Fruit fly (Drosophila melanogaster) whole organism, embryonic: Measurements from ENCODE around the gene Tim17b2.

ENCODE experiments used
- CG10321 ChIP-seq: fragments of 200-800 bp; sonication (Bioruptor generic); IDR thresholded peaks from 2 replicates; pipeline ENCODE4 v1.3.6; 2022; ENCODE audit warnings: missing biosample characterization, missing genetic modification characterization
- CG10366 ChIP-seq: fragments of 200-800 bp; sonication (Bioruptor generic); IDR thresholded peaks from 2 replicates; pipeline ENCODE4 v1.3.6; 2022; ENCODE audit warnings: missing biosample characterization, missing genetic modification characterization
- CG11085 ChIP-seq: fragments of 200-800 bp; sonication (Bioruptor generic); IDR thresholded peaks from 2 replicates; pipeline ENCODE4 v1.3.6; 2022; ENCODE audit warnings: missing biosample characterization, missing genetic modification characterization
- CG11093 ChIP-seq: fragments of 200-800 bp; sonication (Bioruptor generic); IDR thresholded peaks from 3 replicates; pipeline ENCODE4 v1.3.6; 2022; ENCODE audit warnings: missing biosample characterization, missing genetic modification characterization
- CG13894 ChIP-seq: fragments of 200-800 bp; sonication (Bioruptor generic); optimal IDR thresholded peaks from 3 replicates; lab custom pipeline; 2018; ENCODE audit warnings: missing biosample characterization, mild to moderate bottlenecking, missing genetic modification characterization, moderate library complexity
- CG14710 ChIP-seq: fragments of 200-800 bp; sonication (Bioruptor generic); optimal IDR thresholded peaks from 3 replicates; lab custom pipeline; 2019; ENCODE audit warnings: missing biosample characterization, mild to moderate bottlenecking, missing genetic modification characterization, moderate library complexity
- CG17359 ChIP-seq: fragments of 200-800 bp; sonication (Bioruptor generic); optimal IDR thresholded peaks from 3 replicates; lab custom pipeline; 2018; ENCODE audit warnings: missing biosample characterization, mild to moderate bottlenecking, missing genetic modification characterization, moderate library complexity
- CG2129 ChIP-seq: fragments of 200-800 bp; sonication (Bioruptor generic); IDR thresholded peaks from 2 replicates; pipeline ENCODE4 v1.3.6; 2022; ENCODE audit warnings: missing biosample characterization, missing genetic modification characterization; ENCODE audit not compliant: partially characterized antibody
- CG31224 ChIP-seq: fragments of 200-800 bp; sonication (Bioruptor generic); IDR thresholded peaks from 2 replicates; pipeline ENCODE4 v1.3.6; 2022; ENCODE audit warnings: missing biosample characterization, missing genetic modification characterization
- CG32772 ChIP-seq: fragments of 200-800 bp; sonication (Bioruptor generic); IDR thresholded peaks from 2 replicates; pipeline ENCODE4 v1.3.6; 2022; ENCODE audit warnings: missing biosample characterization, missing genetic modification characterization
- CG34224 ChIP-seq: fragments of 200-800 bp; sonication (Bioruptor generic); IDR thresholded peaks from 3 replicates; pipeline ENCODE4 v1.3.6; 2022; ENCODE audit warnings: missing biosample characterization, missing genetic modification characterization; ENCODE audit not compliant: partially characterized antibody
- CG34376 ChIP-seq: fragments of 200-800 bp; sonication (Bioruptor generic); optimal IDR thresholded peaks from 2 replicates; lab custom pipeline; 2018; ENCODE audit warnings: missing biosample characterization, mild to moderate bottlenecking, missing genetic modification characterization
- CG4404 ChIP-seq: fragments of 200-800 bp; sonication (Bioruptor generic); IDR thresholded peaks from 2 replicates; pipeline ENCODE4 v1.3.6; 2022; ENCODE audit warnings: missing biosample characterization, missing genetic modification characterization
- CG7372 ChIP-seq: fragments of 200-800 bp; sonication (Bioruptor generic); IDR thresholded peaks from 2 replicates; pipeline ENCODE4 v1.3.6; 2022; ENCODE audit warnings: missing biosample characterization, missing genetic modification characterization
- CG7987 ChIP-seq: fragments of 200-800 bp; sonication (Bioruptor generic); optimal IDR thresholded peaks from 2 replicates; lab custom pipeline; 2018; ENCODE audit warnings: missing biosample characterization, mild to moderate bottlenecking, missing genetic modification characterization, moderate library complexity
- Dll ChIP-seq: fragments of 200-800 bp; sonication (Bioruptor generic); IDR thresholded peaks from 4 replicates; pipeline ENCODE4 v1.3.6; 2022; ENCODE audit warnings: missing biosample characterization, missing genetic modification characterization; ENCODE audit not compliant: partially characterized antibody
- HLHmδ ChIP-seq: fragments of 200-800 bp; sonication (Bioruptor generic); optimal IDR thresholded peaks from 2 replicates; lab custom pipeline; 2018; ENCODE audit warnings: missing biosample characterization, mild to moderate bottlenecking, missing genetic modification characterization, moderate library complexity
- Hey ChIP-seq: fragments of 200-800 bp; sonication (Bioruptor generic); optimal IDR thresholded peaks from 3 replicates; lab custom pipeline; 2018; ENCODE audit warnings: missing biosample characterization, mild to moderate bottlenecking, missing genetic modification characterization
- MBD-R2 ChIP-seq: fragments of 200-800 bp; sonication (Bioruptor generic); IDR thresholded peaks from 2 replicates; pipeline ENCODE4 v1.3.6; 2022; ENCODE audit warnings: missing biosample characterization, missing genetic modification characterization
- Mrtf ChIP-seq: fragments of 200-800 bp; sonication (Bioruptor generic); IDR thresholded peaks from 3 replicates; pipeline ENCODE4 v1.3.6; 2022; ENCODE audit warnings: missing biosample characterization, missing genetic modification characterization
- Rfx ChIP-seq: fragments of 200-800 bp; sonication (Bioruptor generic); IDR thresholded peaks from 2 replicates; pipeline ENCODE4 v1.3.6; 2022; ENCODE audit warnings: missing biosample characterization, missing genetic modification characterization
- Taf1 ChIP-seq: fragments of 200-800 bp; sonication (Bioruptor generic); IDR thresholded peaks from 2 replicates; pipeline ENCODE4 v1.3.6; 2022; ENCODE audit warnings: missing biosample characterization, missing genetic modification characterization
- Vsx1 ChIP-seq: fragments of 200-800 bp; sonication (Bioruptor generic); optimal IDR thresholded peaks from 2 replicates; lab custom pipeline; 2017; ENCODE audit warnings: missing biosample characterization, mild to moderate bottlenecking, missing genetic modification characterization, missing genetic modification reagents
- amos ChIP-seq: fragments of 200-800 bp; sonication (Bioruptor generic); IDR thresholded peaks from 2 replicates; pipeline ENCODE4 v1.3.6; 2022; ENCODE audit warnings: missing biosample characterization, missing genetic modification characterization; ENCODE audit not compliant: partially characterized antibody
- ara ChIP-seq: fragments of 200-800 bp; sonication (Bioruptor generic); IDR thresholded peaks from 2 replicates; pipeline ENCODE4 v1.3.6; 2022; ENCODE audit warnings: missing biosample characterization, missing genetic modification characterization
- cad ChIP-seq: fragments of >200 bp; optimal IDR thresholded peaks from 2 replicates; lab custom pipeline; 2017; ENCODE audit warnings: missing biosample characterization, missing genetic modification characterization
- cg ChIP-seq: fragments of 200-800 bp; sonication (Bioruptor generic); optimal IDR thresholded peaks from 3 replicates; lab custom pipeline; 2019; ENCODE audit warnings: missing biosample characterization, mild to moderate bottlenecking, missing genetic modification characterization, moderate library complexity
- chinmo ChIP-seq: fragments of 200-800 bp; sonication (Bioruptor generic); IDR thresholded peaks from 4 replicates; pipeline ENCODE4 v1.3.6; 2022; ENCODE audit warnings: missing biosample characterization, missing genetic modification characterization; ENCODE audit not compliant: partially characterized antibody
- chn ChIP-seq: fragments of 200-800 bp; sonication (Bioruptor generic); optimal IDR thresholded peaks from 2 replicates; lab custom pipeline; 2016; ENCODE audit warnings: missing biosample characterization, missing genetic modification characterization
- corto ChIP-seq: fragments of 200-800 bp; sonication (Bioruptor generic); optimal IDR thresholded peaks from 2 replicates; lab custom pipeline; 2016; ENCODE audit warnings: missing biosample characterization, mild to moderate bottlenecking, missing genetic modification characterization, moderate library complexity
- crol ChIP-seq: fragments of 200-800 bp; sonication (Bioruptor generic); IDR thresholded peaks from 2 replicates; pipeline ENCODE4 v1.3.6; 2022; ENCODE audit warnings: missing biosample characterization, missing genetic modification characterization
- dimm ChIP-seq: fragments of 200-800 bp; sonication (Bioruptor generic); IDR thresholded peaks from 2 replicates; pipeline ENCODE4 v1.3.6; 2022; ENCODE audit warnings: missing biosample characterization, missing genetic modification characterization
- exex ChIP-seq: fragments of 200-800 bp; sonication (Bioruptor generic); optimal IDR thresholded peaks from 4 replicates; lab custom pipeline; 2018; ENCODE audit warnings: missing biosample characterization, mild to moderate bottlenecking, missing genetic modification characterization, moderate library complexity
- ftz-f1 ChIP-seq: fragments of 200-800 bp; sonication (Bioruptor generic); optimal IDR thresholded peaks from 2 replicates; lab custom pipeline; 2016; ENCODE audit warnings: missing biosample characterization, missing genetic modification characterization
- grn ChIP-seq: fragments of 200-800 bp; sonication (Bioruptor generic); optimal IDR thresholded peaks from 3 replicates; lab custom pipeline; 2017; ENCODE audit warnings: missing biosample characterization, missing genetic modification characterization
- kah ChIP-seq: fragments of 200-800 bp; sonication (Bioruptor generic); optimal IDR thresholded peaks from 2 replicates; lab custom pipeline; 2018; ENCODE audit warnings: missing biosample characterization, mild to moderate bottlenecking, missing genetic modification characterization
- lola ChIP-seq, 3 experiments: fragments of >200 bp in 2 of 3; fragments of 200-800 bp in 1 of 3; sonication (Bioruptor generic) in 1 of 3; optimal IDR thresholded peaks; 2 replicates each; lab custom pipeline; 2017 to 2019; ENCODE audit warnings: missing biosample characterization in 3 of 3, missing genetic modification characterization in 3 of 3, mild to moderate bottlenecking in 1 of 3, moderate library complexity in 1 of 3
- mirr ChIP-seq: fragments of 200-800 bp; sonication (Bioruptor generic); optimal IDR thresholded peaks from 3 replicates; lab custom pipeline; 2018; ENCODE audit warnings: missing biosample characterization, mild to moderate bottlenecking, missing genetic modification characterization
- nerfin-1 ChIP-seq: fragments of 200-800 bp; sonication (Bioruptor generic); optimal IDR thresholded peaks from 3 replicates; lab custom pipeline; 2019; ENCODE audit warnings: missing biosample characterization, mild to moderate bottlenecking, missing genetic modification characterization, moderate library complexity
- pho ChIP-seq: fragments of 200-800 bp; sonication (Bioruptor generic); optimal IDR thresholded peaks from 2 replicates; lab custom pipeline; 2016; ENCODE audit warnings: missing biosample characterization, missing genetic modification characterization
- pros ChIP-seq: fragments of 200-800 bp; sonication (Bioruptor generic); optimal IDR thresholded peaks from 3 replicates; lab custom pipeline; 2019; ENCODE audit warnings: missing biosample characterization, mild to moderate bottlenecking, missing genetic modification characterization, moderate library complexity
- sd ChIP-seq: fragments of 200-800 bp; sonication (Bioruptor generic); optimal IDR thresholded peaks from 3 replicates; lab custom pipeline; 2018; ENCODE audit warnings: missing biosample characterization, mild to moderate bottlenecking, missing genetic modification characterization, moderate library complexity
- sens ChIP-seq: fragments of 200-800 bp; sonication (Bioruptor generic); peaks from one replicate; lab custom pipeline; 2016; ENCODE audit warnings: missing biosample characterization, missing genetic modification characterization
- seq ChIP-seq: fragments of 200-800 bp; sonication (Bioruptor generic); IDR thresholded peaks from 2 replicates; pipeline ENCODE4 v1.3.6; 2022; ENCODE audit warnings: missing biosample characterization, missing genetic modification characterization
- trh ChIP-seq: fragments of 200-800 bp; sonication (Bioruptor generic); optimal IDR thresholded peaks from 2 replicates; lab custom pipeline; 2016; ENCODE audit warnings: missing biosample characterization, missing genetic modification characterization
- unc-4 ChIP-seq: fragments of 200-800 bp; sonication (Bioruptor generic); IDR thresholded peaks from 2 replicates; pipeline ENCODE4 v1.3.6; 2022; ENCODE audit warnings: missing biosample characterization, missing genetic modification characterization; ENCODE audit not compliant: partially characterized antibody

The Tim17b2 gene

dm6 chr2L:15490206-15490851, 5.8 kb downstream of the Tim17b2 start (continued):
- TF ChIP-seq amos, result no peak
- no peak for TF ChIP-seq CG2129 (GFP tag; lab: Robert Waterston, UW)
- TF ChIP-seq unc-4, result 0 out of 2 replicates have a peak, but pooled peaks have one; percentile 16
- TF ChIP-seq CG13894 (tag; lab: Kevin White, UChicago), result peak; percentile 92
- no peak for TF ChIP-seq CG11093
- 0 out of 2 replicates have a peak, but pooled peaks have one; percentile 17 for TF ChIP-seq CG11085 (GFP tag; lab: Robert Waterston, UW)
- TF ChIP-seq exex (tag; lab: Kevin White, UChicago), result peak; percentile 99
- TF ChIP-seq MBD-R2 (GFP tag; lab: Robert Waterston, UW), result peak; percentile 8; the same call in 1 of the 2 replicates
- peak; percentile 84 for TF ChIP-seq ftz-f1 (GFP tag; lab: Kevin White, UChicago)
- TF ChIP-seq sens (GFP tag; lab: Kevin White, UChicago), result peak; percentile 22
- TF ChIP-seq mirr (GFP tag; lab: Kevin White, UChicago), result peak; percentile 70
- TF ChIP-seq trh (GFP tag; lab: Kevin White, UChicago), result no peak
- TF ChIP-seq grn (GFP tag; lab: Kevin White, UChicago), result peak; percentile 90
- TF ChIP-seq CG10321 (GFP tag; lab: Robert Waterston, UW), result no peak
- TF ChIP-seq Rfx (GFP tag; lab: Robert Waterston, UW), result 0 out of 2 replicates have a peak, but pooled peaks have one; percentile 11
- no peak for TF ChIP-seq Mrtf
- peak; percentile 48; the same call in 1 of the 2 replicates for TF ChIP-seq crol (GFP tag; lab: Robert Waterston, UW)
- 0 out of 3 replicates have a peak, but pooled peaks have one; percentile 17 for TF ChIP-seq CG34224
- no peak for TF ChIP-seq ara (GFP tag; lab: Robert Waterston, UW)
- peak; percentile 33 for TF ChIP-seq CG32772 (GFP tag; lab: Robert Waterston, UW)
- TF ChIP-seq Hey (tag; lab: Kevin White, UChicago), result peak; percentile 22
- no peak for TF ChIP-seq chn (GFP tag; lab: Kevin White, UChicago)
- TF ChIP-seq Vsx1 (GFP tag; lab: Kevin White, UChicago), result peak; percentile 49
- TF ChIP-seq, all 482 proteins: peak for 33

- no peak for TF ChIP-seq dimm (GFP tag; lab: Robert Waterston, UW)
- TF ChIP-seq cg (GFP tag; lab: Kevin White, UChicago), result peak; percentile 27
- TF ChIP-seq nerfin-1, result peak; percentile 95
- peak; percentile 99 for TF ChIP-seq pros (GFP tag; lab: Kevin White, UChicago)
- TF ChIP-seq CG7372 (GFP tag; lab: Robert Waterston, UW), result no peak
- TF ChIP-seq chinmo (GFP tag; lab: Robert Waterston, UW), result 0 out of 4 replicates have a peak, but pooled peaks have one; percentile 36
- peak; percentile 69 for TF ChIP-seq CG14710 (tag; lab: Kevin White, UChicago)
- no peak for TF ChIP-seq CG34376
- no peak for TF ChIP-seq CG10366 (GFP tag; lab: Robert Waterston, UW)
- no peak for TF ChIP-seq pho (GFP tag; lab: Kevin White, UChicago)
- no peak for TF ChIP-seq HLHmδ (GFP tag; lab: Kevin White, UChicago)
- TF ChIP-seq chn (GFP tag; lab: Kevin White, UChicago), result no peak
- TF ChIP-seq kah (GFP tag; lab: Kevin White, UChicago), result no peak
- no peak for TF ChIP-seq CG4404 (GFP tag; lab: Robert Waterston, UW)
- TF ChIP-seq CG13894 (tag; lab: Kevin White, UChicago), result peak; percentile 48
- 0 out of 4 replicates have a peak, but pooled peaks have one; percentile 41 for TF ChIP-seq Dll (GFP tag; lab: Robert Waterston, UW)
- no peak for TF ChIP-seq CG17359 (tag; lab: Kevin White, UChicago)
- TF ChIP-seq seq (GFP tag; lab: Robert Waterston, UW), result no peak; the same call in 1 of the 2 replicates
- TF ChIP-seq CG31224 (GFP tag; lab: Robert Waterston, UW), result peak; percentile 79
- TF ChIP-seq cad, result peak; percentile 1
- no peak for TF ChIP-seq CG7987 (GFP tag; lab: Kevin White, UChicago)
- TF ChIP-seq lola (GFP tag; optimal IDR thresholded peaks at IDR 0.05; lab: Kevin White, UChicago), result no peak
- TF ChIP-seq sd (tag; lab: Kevin White, UChicago), result peak; percentile 93
- TF ChIP-seq corto (GFP tag; lab: Kevin White, UChicago), result no peak
- no peak for TF ChIP-seq Taf1
These were observed 7.0 kb downstream of the Tim17b2 start for dm6 chr2L:15491321-15492158.
